Worm (Caenorhabditis elegans): Measurements from ENCODE around the gene fbxa-107.

- no peak for TF ChIP-seq W03F9.2 (tag; optimal IDR thresholded peaks at IDR 0.05)
- TF ChIP-seq him-1 (tag; optimal IDR thresholded peaks at IDR 0.05), result no peak
Observed at ce11 chrV:18091216-18091615, 32.5 kb upstream of the fbxa-107 start.
